Fruit fly (Drosophila melanogaster): Measurements from ENCODE around the gene CG9215.
A peak's percentile ranks its signal among the peaks of the same experiment; 100 is the strongest.

The CG9215 gene

dm6 chrX:15554256-15554678 is 28.4 kb downstream of the CG9215 start, which contains the start of gene Ac13E (continued):
- TF ChIP-seq CTCF (GFP tag; optimal IDR thresholded peaks at IDR 0.05), result peak; percentile 56
- TF ChIP-seq CG33557 (GFP tag; optimal IDR thresholded peaks at IDR 0.05), result peak; percentile 87
- peak; percentile 80; the same call in 2 of the 3 replicates for TF ChIP-seq hb (GFP tag; IDR thresholded peaks at IDR 0.05; ENCODE audit: partially characterized antibody)
- 0 out of 3 replicates have a peak, but pooled peaks have one; percentile 7 for TF ChIP-seq CG34224 (GFP tag; IDR thresholded peaks at IDR 0.05; ENCODE audit: partially characterized antibody)
- peak; percentile 28 for TF ChIP-seq CG9876 (GFP tag; optimal IDR thresholded peaks at IDR 0.05)
- TF ChIP-seq CG12071 (GFP tag; optimal IDR thresholded peaks at IDR 0.05), result peak; percentile 75
- TF ChIP-seq HLH4C (GFP tag; IDR thresholded peaks at IDR 0.05; ENCODE audit: partially characterized antibody), result peak; percentile 51; the same call in 2 of the 3 replicates
- TF ChIP-seq CG12659 (GFP tag; optimal IDR thresholded peaks at IDR 0.05), result peak; percentile 91
- peak; percentile 78 for TF ChIP-seq Jarid2 (GFP tag; optimal IDR thresholded peaks at IDR 0.05)
- TF ChIP-seq Nf-YC (tag; optimal IDR thresholded peaks at IDR 0.05), result peak; percentile 82
- TF ChIP-seq Eip74EF (GFP tag; optimal IDR thresholded peaks at IDR 0.05), result peak in 1 of 2 experiments; percentile 88
- peak; percentile 90 for TF ChIP-seq CG2202 (tag; optimal IDR thresholded peaks at IDR 0.05)
- TF ChIP-seq scrt (GFP tag; optimal IDR thresholded peaks at IDR 0.05), result peak; percentile 78
- TF ChIP-seq ap (GFP tag; IDR thresholded peaks at IDR 0.05), result peak; percentile 65
- peak; percentile 92 for TF ChIP-seq Mad (GFP tag; optimal IDR thresholded peaks at IDR 0.05)
- peak; percentile 35; the same call in 1 of the 3 replicates for TF ChIP-seq C15 (GFP tag; IDR thresholded peaks at IDR 0.05)
- peak; percentile 41 for TF ChIP-seq Elba2 (GFP tag; optimal IDR thresholded peaks at IDR 0.05)
- TF ChIP-seq CG8765 (GFP tag; IDR thresholded peaks at IDR 0.05), result peak; percentile 77
- TF ChIP-seq Neu2 (GFP tag; optimal IDR thresholded peaks at IDR 0.05; ENCODE audit: borderline replicate concordance), result no peak
- peak; percentile 89 for TF ChIP-seq dmrt11E (tag; optimal IDR thresholded peaks at IDR 0.05)
- peak; percentile 30 for TF ChIP-seq Ravus (GFP tag; IDR thresholded peaks at IDR 0.05)
- TF ChIP-seq pfk (GFP tag; optimal IDR thresholded peaks at IDR 0.05), result peak; percentile 38
- TF ChIP-seq shn (GFP tag; optimal IDR thresholded peaks at IDR 0.05), result peak; percentile 76
- 0 out of 4 replicates have a peak, but pooled peaks have one; percentile 22 for TF ChIP-seq chinmo (GFP tag; IDR thresholded peaks at IDR 0.05; ENCODE audit: partially characterized antibody)
- peak; percentile 87 for TF ChIP-seq sug (tag; optimal IDR thresholded peaks at IDR 0.05)
- peak; percentile 86 for TF ChIP-seq tio (GFP tag; optimal IDR thresholded peaks at IDR 0.05)
- peak; percentile 64 for TF ChIP-seq zfh2 (GFP tag; optimal IDR thresholded peaks at IDR 0.05)
- TF ChIP-seq CG10147 (GFP tag; optimal IDR thresholded peaks at IDR 0.05), result peak; percentile 81
- TF ChIP-seq CG11456 (GFP tag; IDR thresholded peaks at IDR 0.05), result peak; percentile 76
- peak; percentile 59 for TF ChIP-seq btn (GFP tag; optimal IDR thresholded peaks at IDR 0.05)
- TF ChIP-seq fru (optimal IDR thresholded peaks at IDR 0.05), result no peak
- TF ChIP-seq Lhr (GFP tag; optimal IDR thresholded peaks at IDR 0.05), result peak; percentile 72
- TF ChIP-seq CG10462 (GFP tag; optimal IDR thresholded peaks at IDR 0.05), result peak; percentile 79
- TF ChIP-seq Dref (GFP tag; IDR thresholded peaks at IDR 0.05), result no peak
- TF ChIP-seq chm (GFP tag; IDR thresholded peaks at IDR 0.05), result peak; percentile 47; the same call in 1 of the 2 replicates
- peak; percentile 80 for TF ChIP-seq jing (GFP tag; optimal IDR thresholded peaks at IDR 0.05)
- peak; percentile 61 for TF ChIP-seq CG10565 (GFP tag; optimal IDR thresholded peaks at IDR 0.05)
- peak; percentile 90 for TF ChIP-seq caup (GFP tag; optimal IDR thresholded peaks at IDR 0.05; ENCODE audit: severe bottlenecking)
- TF ChIP-seq grn (GFP tag; optimal IDR thresholded peaks at IDR 0.05), result peak; percentile 34
- peak; percentile 92 for TF ChIP-seq dmrt99B (tag; optimal IDR thresholded peaks at IDR 0.05)
- peak; percentile 47 for TF ChIP-seq da (GFP tag; optimal IDR thresholded peaks at IDR 0.05)
- peak; percentile 92 for TF ChIP-seq Rfx (GFP tag; IDR thresholded peaks at IDR 0.05)
- TF ChIP-seq MTF-1 (GFP tag; optimal IDR thresholded peaks at IDR 0.05; ENCODE audit: borderline replicate concordance), result peak; percentile 57
- peak; percentile 34 for TF ChIP-seq ERR (GFP tag; optimal IDR thresholded peaks at IDR 0.05)
- TF ChIP-seq CG8089 (GFP tag; optimal IDR thresholded peaks at IDR 0.05), result peak; percentile 71
- TF ChIP-seq CG4730 (GFP tag; IDR thresholded peaks at IDR 0.05), result peak; percentile 74
- peak; percentile 56 for TF ChIP-seq exex (tag; optimal IDR thresholded peaks at IDR 0.05)
- TF ChIP-seq NK7.1 (GFP tag; optimal IDR thresholded peaks at IDR 0.05), result peak; percentile 43
- peak; percentile 89 for TF ChIP-seq Xbp1 (GFP tag; optimal IDR thresholded peaks at IDR 0.05)
- TF ChIP-seq Taf1 (GFP tag; IDR thresholded peaks at IDR 0.05), result peak; percentile 70; the same call in 1 of the 2 replicates

Data from whole organism, embryonic.